Fruit fly (Drosophila melanogaster) whole organism, larva: ENCODE measurements around the gene CG3222.

Source experiments
- noc ChIP-seq: fragments of 200-800 bp; sonication (Bioruptor generic); optimal IDR thresholded peaks from 3 replicates; lab custom pipeline; 2019; ENCODE audit warnings: missing biosample characterization, mild to moderate bottlenecking, missing genetic modification characterization, moderate library complexity

The CG3222 gene

dm6 chr3L:9598688-9599087 is at the start of gene CG3222:
Gene CG3222, plus strand, starts transcription at chr3L:9598988.
- TF ChIP-seq noc (tag; lab: Kevin White, UChicago): no peak

- no peak for TF ChIP-seq noc (tag; lab: Kevin White, UChicago)
Measured at dm6 chr3L:9549690-9550303, 49.0 kb upstream of the CG3222 start.

dm6 chr3L:9550873-9551580 is 47.8 kb upstream of the CG3222 start:
- no peak for TF ChIP-seq noc (tag; lab: Kevin White, UChicago)

- TF ChIP-seq noc (tag; lab: Kevin White, UChicago): no peak
Measured at dm6 chr3L:9552190-9552809, 46.5 kb upstream of the CG3222 start.

dm6 chr3L:9555004-9555403 is 43.8 kb upstream of the CG3222 start:
- TF ChIP-seq noc (tag; lab: Kevin White, UChicago): no peak

dm6 chr3L:9556666-9557065 is 42.1 kb upstream of the CG3222 start:
- TF ChIP-seq noc (tag; lab: Kevin White, UChicago): no peak

dm6 chr3L:9559040-9559439 is 39.7 kb upstream of the CG3222 start:
- no peak for TF ChIP-seq noc (tag; lab: Kevin White, UChicago)

dm6 chr3L:9566849-9567248 is 31.9 kb upstream of the CG3222 start:
- no peak for TF ChIP-seq noc (tag; lab: Kevin White, UChicago)

dm6 chr3L:9567748-9568147 is 31.0 kb upstream of the CG3222 start:
- no peak for TF ChIP-seq noc (tag; lab: Kevin White, UChicago)

- TF ChIP-seq noc (tag; lab: Kevin White, UChicago): no peak
Measured at dm6 chr3L:9569194-9569593, 29.6 kb upstream of the CG3222 start.

dm6 chr3L:9569849-9570248 is 28.9 kb upstream of the CG3222 start:
- TF ChIP-seq noc (tag; lab: Kevin White, UChicago): no peak

dm6 chr3L:9571629-9572028 is 27.2 kb upstream of the CG3222 start:
- no peak for TF ChIP-seq noc (tag; lab: Kevin White, UChicago)

- no peak for TF ChIP-seq noc (tag; lab: Kevin White, UChicago)
Measured at dm6 chr3L:9583388-9583787, 15.4 kb upstream of the CG3222 start.

- no peak for TF ChIP-seq noc (tag; lab: Kevin White, UChicago)
Measured at dm6 chr3L:9597464-9597863, 1.3 kb upstream of the CG3222 start, which contains the start of gene Tmc. Gene Tmc, plus strand, starts transcription at chr3L:9597764.

- no peak for TF ChIP-seq noc (tag; lab: Kevin White, UChicago)
Measured at dm6 chr3L:9601225-9601624, 2.4 kb downstream of the CG3222 start, which contains the start of the genes CG3088 and CG3306. Gene CG3088, minus strand, starts transcription at chr3L:9601325. Gene CG3306, plus strand, starts transcription at chr3L:9601523.

- no peak for TF ChIP-seq noc (tag; lab: Kevin White, UChicago)
Measured at dm6 chr3L:9613960-9614588, 15.3 kb downstream of the CG3222 start.
